Worm (Caenorhabditis elegans): Measurements from ENCODE around the gene srj-19.

- TF ChIP-seq nhr-179 (tag; optimal IDR thresholded peaks at IDR 0.05): no peak
- TF ChIP-seq snpc-4 (GFP tag; optimal IDR thresholded peaks at IDR 0.05): no peak
- TF ChIP-seq snpc-4 (tag; optimal IDR thresholded peaks at IDR 0.05): no peak
- no peak for TF ChIP-seq pha-4 (tag; optimal IDR thresholded peaks at IDR 0.05)
- no peak for TF ChIP-seq sea-2 (GFP tag; IDR thresholded peaks at IDR 0.05)
- no peak for TF ChIP-seq unc-62 (GFP tag; optimal IDR thresholded peaks at IDR 0.05)
Observed at ce11 chrV:2595720-2596119, 25.2 kb upstream of the srj-19 start.
